Fruit fly (Drosophila melanogaster) Kc167 (cell line): ENCODE measurements around the gene CG14840.

Experiments
- Myc ChIP-seq: fragments of >200 bp; optimal IDR thresholded peaks from 2 replicates; lab custom pipeline; 2017; ENCODE audit warnings: missing external identifiers
- Sin3A ChIP-seq: fragments of >200 bp; optimal IDR thresholded peaks from 2 replicates; lab custom pipeline; 2018; ENCODE audit warnings: missing external identifiers
- h ChIP-seq: fragments of >200 bp; optimal IDR thresholded peaks from 3 replicates; lab custom pipeline; 2018; ENCODE audit warnings: missing external identifiers
- insv ChIP-seq: fragments of >200 bp; optimal IDR thresholded peaks from 3 replicates; lab custom pipeline; 2018; ENCODE audit warnings: missing external identifiers
- psq ChIP-seq: fragments of >200 bp; optimal IDR thresholded peaks from 2 replicates; lab custom pipeline; 2017; ENCODE audit warnings: missing external identifiers
- ttk ChIP-seq: sonication (Bioruptor generic); optimal IDR thresholded peaks from 2 replicates; lab custom pipeline; 2017; ENCODE audit warnings: missing external identifiers

Gene CG14840

DNA sequence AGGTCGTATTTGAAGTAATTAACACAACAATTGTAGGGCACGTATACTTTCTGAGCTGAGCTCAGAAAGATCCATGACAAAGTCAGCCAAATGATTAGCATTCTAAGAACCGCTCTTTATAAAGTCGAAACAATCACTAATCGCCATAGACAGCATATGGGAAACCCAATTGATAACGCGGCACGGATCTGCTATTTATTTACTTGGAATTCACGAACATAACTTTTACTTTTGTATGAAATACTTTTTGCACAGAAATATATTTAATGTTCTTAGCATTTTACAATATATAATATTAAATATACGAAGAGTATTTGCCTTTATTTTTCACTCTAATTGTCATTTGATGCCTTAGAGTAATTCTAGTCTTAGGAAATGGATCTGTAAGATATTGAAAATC lies 16.4 kb downstream of the CG14840 start, which contains the start of gene CG43291:
TSS of gene CG43291 (minus strand) at position 101 of the 400 bp plus-strand sequence.
- TF ChIP-seq Sin3A (lab: Kevin White, UChicago), result no peak
- TF ChIP-seq h (lab: Kevin White, UChicago), result no peak
- no peak for TF ChIP-seq insv (lab: Kevin White, UChicago)

DNA sequence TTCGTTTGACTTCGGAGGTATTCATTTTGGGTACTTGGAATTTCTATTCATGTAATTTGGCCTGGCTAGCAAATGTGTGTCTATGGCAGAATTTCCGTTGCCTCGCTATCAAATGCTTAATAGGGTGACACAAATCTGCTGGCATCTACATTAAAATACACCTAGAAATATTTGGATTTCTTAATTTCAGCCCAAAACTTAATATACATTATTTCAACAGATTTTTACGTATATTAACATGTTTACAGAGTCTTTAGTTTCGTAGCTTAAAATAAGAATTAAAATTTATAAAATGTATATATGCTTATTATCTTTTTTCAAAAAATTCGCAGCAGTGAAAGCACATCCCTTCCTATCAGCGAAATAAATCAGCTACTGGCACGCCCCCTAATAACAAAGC lies 32.0 kb downstream of the CG14840 start, which contains the start of gene CG9624:
TSS of gene CG9624 (minus strand) at position 101 of the 400 bp plus-strand sequence.
- TF ChIP-seq psq (lab: Kevin White, UChicago) (no peak), ttk (lab: Kevin White, UChicago) (no peak), Myc (lab: Kevin White, UChicago) (no peak), insv (lab: Kevin White, UChicago) (no peak), Sin3A (lab: Kevin White, UChicago) (no peak), h (lab: Kevin White, UChicago) (no peak)

DNA sequence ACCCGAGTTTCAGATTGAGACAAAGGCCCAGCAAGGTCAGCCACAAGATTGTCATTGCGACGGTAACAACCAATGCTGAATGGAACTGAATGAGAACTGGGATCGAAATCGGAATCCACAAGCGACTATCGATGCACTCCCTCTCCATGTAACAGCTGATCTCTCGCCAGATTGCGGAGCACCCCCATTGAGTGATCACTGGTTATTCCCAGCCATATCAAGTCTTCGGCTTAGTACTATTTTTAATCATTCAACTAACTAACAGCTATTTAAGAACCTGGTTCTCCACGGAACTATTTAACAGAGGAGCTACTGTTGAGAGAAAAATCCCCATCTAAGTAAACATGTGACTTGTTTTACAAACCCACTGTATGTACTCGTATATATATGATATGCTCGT lies 34.4 kb downstream of the CG14840 start, which contains the start of gene CG9631:
TSS of gene CG9631 (minus strand) at position 101 of the 400 bp plus-strand sequence.
- TF ChIP-seq psq (lab: Kevin White, UChicago), result no peak
- no peak for TF ChIP-seq Sin3A (lab: Kevin White, UChicago)
- no peak for TF ChIP-seq insv (lab: Kevin White, UChicago)
- no peak for TF ChIP-seq ttk (lab: Kevin White, UChicago)
- no peak for TF ChIP-seq h (lab: Kevin White, UChicago)
- TF ChIP-seq Myc (lab: Kevin White, UChicago), result no peak

DNA sequence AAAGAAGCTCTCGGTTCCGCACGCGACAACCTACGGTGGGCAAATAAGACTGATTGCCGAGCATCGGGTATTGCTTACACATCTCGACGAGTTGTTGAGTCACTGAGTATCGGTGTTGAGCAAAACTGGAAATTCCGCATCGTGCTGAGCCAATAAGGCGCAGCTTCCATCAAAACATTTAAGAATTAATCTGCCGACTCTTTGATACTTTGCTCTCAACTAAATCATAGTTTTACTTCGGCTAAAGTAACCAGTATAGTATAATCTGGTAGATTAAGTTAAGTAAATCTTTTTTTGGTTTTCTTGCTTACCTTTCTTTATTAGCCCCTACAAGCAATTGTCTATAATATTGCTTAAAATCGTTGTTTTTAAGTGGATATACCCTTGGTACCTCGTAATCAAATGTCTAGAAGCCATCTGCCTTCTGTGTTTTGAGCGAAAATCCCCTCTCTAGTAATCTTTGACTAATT lies 36.9 kb downstream of the CG14840 start, which contains the start of gene Sp212:
TSS of gene Sp212 (minus strand) at position 51 of the 470 bp plus-strand sequence.
- TF ChIP-seq Myc (lab: Kevin White, UChicago) (no peak), ttk (lab: Kevin White, UChicago) (no peak), h (lab: Kevin White, UChicago) (no peak), Sin3A (lab: Kevin White, UChicago) (no peak), psq (lab: Kevin White, UChicago) (no peak), insv (lab: Kevin White, UChicago) (no peak)

DNA sequence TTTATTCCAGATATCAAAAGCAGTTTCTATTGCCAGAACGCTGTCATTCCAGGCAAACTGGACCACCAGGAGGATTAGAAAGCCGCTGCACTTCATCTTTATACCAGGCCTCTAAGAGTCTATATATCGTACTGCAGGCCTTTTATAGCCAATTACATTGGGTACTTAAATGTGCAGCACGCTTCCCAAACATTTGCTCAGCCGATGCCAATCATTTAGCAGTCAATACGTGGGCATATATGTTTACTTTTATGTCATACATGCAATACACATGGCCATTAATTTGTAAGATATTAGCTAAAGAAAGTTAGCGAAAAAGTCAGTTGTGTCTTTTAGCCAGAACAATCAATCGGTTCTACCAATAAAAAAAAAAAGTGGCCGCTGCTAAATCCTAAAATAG lies 39.5 kb downstream of the CG14840 start, which contains the start of gene CG33109:
TSS of gene CG33109 (minus strand) at position 101 of the 400 bp plus-strand sequence.
- TF ChIP-seq Myc (lab: Kevin White, UChicago) (no peak), insv (lab: Kevin White, UChicago) (no peak), Sin3A (lab: Kevin White, UChicago) (no peak)

DNA sequence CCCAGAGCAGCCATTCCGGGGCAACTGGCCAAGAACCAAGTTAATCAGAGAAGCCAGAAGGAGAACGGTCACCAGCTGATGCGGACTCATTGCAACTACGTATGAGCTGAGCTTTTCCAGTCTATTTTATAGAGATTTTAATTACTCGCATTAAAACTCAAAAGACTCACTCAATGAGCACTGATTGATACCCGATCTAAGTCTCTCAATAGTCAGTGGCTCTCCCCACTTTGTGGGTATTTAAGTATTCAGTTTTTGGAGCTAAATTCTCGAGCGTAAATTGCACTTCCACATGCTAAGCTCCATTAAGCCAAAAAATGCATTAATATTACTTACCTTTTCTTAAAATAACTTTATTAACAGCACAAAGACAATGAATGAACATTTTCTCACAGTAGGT lies 40.9 kb downstream of the CG14840 start, which contains the start of gene CG31326:
TSS of gene CG31326 (minus strand) at position 101 of the 400 bp plus-strand sequence.
- TF ChIP-seq Myc (lab: Kevin White, UChicago), result no peak
- no peak for TF ChIP-seq Sin3A (lab: Kevin White, UChicago)
- no peak for TF ChIP-seq h (lab: Kevin White, UChicago)
- no peak for TF ChIP-seq ttk (lab: Kevin White, UChicago)
- no peak for TF ChIP-seq insv (lab: Kevin White, UChicago)
- no peak for TF ChIP-seq psq (lab: Kevin White, UChicago)

DNA sequence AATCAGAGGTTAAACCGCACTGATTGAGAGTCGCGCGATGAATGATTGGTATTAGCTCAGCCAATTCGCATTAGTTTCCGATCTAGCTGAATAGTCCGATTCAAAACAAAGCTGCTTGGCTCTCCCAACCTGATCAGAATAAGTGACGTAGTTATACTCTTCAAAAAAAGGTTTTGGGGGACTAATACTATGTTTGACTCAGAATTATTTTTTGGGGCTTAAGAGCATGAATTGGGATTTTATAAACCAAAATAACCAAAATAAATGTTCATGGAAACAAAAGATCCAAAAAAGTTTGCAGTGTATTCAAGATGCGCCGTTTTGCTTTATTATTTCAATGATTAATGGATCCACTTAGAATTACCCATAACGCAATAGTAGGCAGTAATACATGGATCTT lies 43.2 kb downstream of the CG14840 start, which contains the start of gene CG9649:
TSS of gene CG9649 (minus strand) at position 44 of the 400 bp plus-strand sequence.
- no peak for TF ChIP-seq Myc (lab: Kevin White, UChicago)
- no peak for TF ChIP-seq insv (lab: Kevin White, UChicago)
- no peak for TF ChIP-seq ttk (lab: Kevin White, UChicago)
- no peak for TF ChIP-seq Sin3A (lab: Kevin White, UChicago)
- TF ChIP-seq psq (lab: Kevin White, UChicago), result no peak
- no peak for TF ChIP-seq h (lab: Kevin White, UChicago)

DNA sequence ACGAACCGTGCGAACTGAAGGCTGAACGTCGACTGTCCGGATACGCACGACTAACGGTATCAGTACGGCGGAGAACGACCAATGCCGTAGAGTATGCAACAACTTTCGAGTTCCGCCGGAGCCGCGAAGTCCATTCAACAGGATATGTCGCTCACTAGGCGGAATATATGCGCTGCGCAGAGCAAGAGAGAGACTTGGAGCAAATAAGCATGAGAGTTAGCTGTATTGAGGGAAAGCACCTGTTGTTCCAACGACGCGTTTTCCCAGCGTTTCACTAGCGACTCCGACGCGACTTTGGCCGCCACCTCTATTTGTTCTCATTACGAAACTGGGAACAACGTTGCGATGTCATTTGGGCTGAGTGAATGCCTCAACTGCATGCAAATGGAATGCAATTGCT lies 46.2 kb downstream of the CG14840 start, which contains the start of gene Dop1R1:
TSS of gene Dop1R1 (minus strand) at position 35 of the 400 bp plus-strand sequence.
- no peak for TF ChIP-seq psq (lab: Kevin White, UChicago)
- TF ChIP-seq Myc (lab: Kevin White, UChicago), result no peak
- no peak for TF ChIP-seq Sin3A (lab: Kevin White, UChicago)
- no peak for TF ChIP-seq h (lab: Kevin White, UChicago)
- TF ChIP-seq ttk (lab: Kevin White, UChicago), result no peak
- TF ChIP-seq insv (lab: Kevin White, UChicago), result no peak
